Worm (Caenorhabditis elegans): ENCODE data around the gene nxf-1.

nxf-1 gene

ce11 chrV:14414032-14414431, 782 bp downstream of the nxf-1 start:
- TF ChIP-seq him-1 (tag; optimal IDR thresholded peaks at IDR 0.05) (no peak), dao-5 (tag; optimal IDR thresholded peaks at IDR 0.05) (no peak), W03F9.2 (tag; optimal IDR thresholded peaks at IDR 0.05) (no peak)

DNA sequence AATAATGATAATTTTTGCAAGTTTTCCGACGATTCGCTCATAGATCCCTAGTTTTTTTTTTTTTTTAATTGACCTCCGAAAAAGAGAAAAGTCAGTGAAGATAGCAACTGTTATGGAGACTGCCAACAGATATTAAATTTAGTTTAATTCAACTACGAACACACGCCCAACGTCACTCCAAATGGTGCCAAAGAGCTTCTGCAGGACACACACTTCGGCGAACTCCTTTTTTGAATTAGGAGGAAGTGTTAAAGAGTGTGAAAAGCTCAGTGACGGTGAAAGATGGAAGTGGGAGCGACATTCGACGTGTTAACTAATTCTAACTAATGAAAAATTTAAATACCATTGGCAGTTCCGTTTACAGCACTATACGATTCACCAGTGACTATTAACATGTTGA, 2.8 kb downstream of the nxf-1 start:
- TF ChIP-seq dao-5 (tag; optimal IDR thresholded peaks at IDR 0.05) = no peak
- TF ChIP-seq W03F9.2 (tag; optimal IDR thresholded peaks at IDR 0.05) = no peak
- TF ChIP-seq him-1 (tag; optimal IDR thresholded peaks at IDR 0.05) = no peak

DNA sequence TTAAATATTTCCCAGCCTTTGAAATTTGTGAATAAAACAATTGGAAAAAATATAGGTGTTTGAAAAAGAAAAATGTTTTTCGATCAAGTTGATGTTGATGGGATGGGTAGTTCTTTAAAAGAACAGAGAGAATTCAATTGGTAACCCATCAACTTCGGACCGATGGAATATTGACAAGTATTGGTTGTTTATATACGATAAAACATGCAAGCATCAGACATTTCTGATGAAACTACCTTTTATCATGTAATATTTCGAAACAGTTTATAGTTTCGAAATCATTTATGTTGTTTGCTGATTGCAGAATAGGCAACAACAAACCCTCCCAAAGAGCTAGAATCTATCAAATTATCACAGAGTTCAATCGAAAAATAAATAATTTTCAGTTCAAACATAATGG, 4.9 kb downstream of the nxf-1 start:
- TF ChIP-seq W03F9.2 (tag; optimal IDR thresholded peaks at IDR 0.05) (no peak), dao-5 (tag; optimal IDR thresholded peaks at IDR 0.05) (no peak), him-1 (tag; optimal IDR thresholded peaks at IDR 0.05) (no peak)

DNA sequence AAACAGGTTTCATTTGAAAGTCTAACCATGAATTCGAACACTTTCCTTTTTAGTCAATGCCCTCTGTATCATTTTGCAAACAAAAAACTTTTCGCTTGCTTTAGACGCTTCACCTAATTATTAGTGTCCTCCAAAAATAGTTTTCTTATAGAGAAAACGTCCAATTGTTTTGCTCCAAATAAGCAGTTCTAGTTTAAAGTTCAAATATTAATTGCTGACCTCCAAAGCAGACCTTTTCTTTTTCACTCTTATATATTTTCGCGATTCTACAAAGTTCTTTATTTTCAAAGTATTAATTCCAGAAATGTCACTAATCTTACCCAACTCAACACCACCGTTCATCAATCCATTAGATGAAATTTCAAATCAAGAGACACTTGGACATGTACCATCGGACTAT, 6.0 kb downstream of the nxf-1 start, which contains the start of gene gnrr-2:
TSS of gene gnrr-2 (plus strand) at position 301 of the 400 bp plus-strand sequence.
- TF ChIP-seq dao-5 (tag; optimal IDR thresholded peaks at IDR 0.05) (no peak), W03F9.2 (tag; optimal IDR thresholded peaks at IDR 0.05) (no peak), him-1 (tag; optimal IDR thresholded peaks at IDR 0.05) (no peak)

DNA sequence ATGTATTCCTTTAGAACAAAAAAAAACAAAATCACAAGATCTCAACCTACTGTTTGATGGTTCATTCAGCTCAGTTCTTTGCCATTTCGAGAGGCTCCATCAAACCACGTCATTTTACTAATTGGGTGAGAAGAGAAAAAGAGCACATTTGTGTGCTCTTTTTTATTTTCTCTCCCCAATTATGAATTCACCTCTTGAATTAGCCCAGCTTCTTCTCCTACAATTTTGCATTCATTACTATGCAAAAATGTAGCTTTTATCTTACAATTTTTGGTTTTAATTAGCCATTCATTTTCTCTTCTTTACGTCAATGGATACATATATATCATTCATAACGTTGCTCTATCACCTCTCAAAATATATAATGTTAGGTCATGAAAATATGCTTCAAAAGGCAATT, 9.2 kb downstream of the nxf-1 start:
- TF ChIP-seq him-1 (tag; optimal IDR thresholded peaks at IDR 0.05) = no peak
- no peak for TF ChIP-seq W03F9.2 (tag; optimal IDR thresholded peaks at IDR 0.05)
- no peak for TF ChIP-seq dao-5 (tag; optimal IDR thresholded peaks at IDR 0.05)

DNA sequence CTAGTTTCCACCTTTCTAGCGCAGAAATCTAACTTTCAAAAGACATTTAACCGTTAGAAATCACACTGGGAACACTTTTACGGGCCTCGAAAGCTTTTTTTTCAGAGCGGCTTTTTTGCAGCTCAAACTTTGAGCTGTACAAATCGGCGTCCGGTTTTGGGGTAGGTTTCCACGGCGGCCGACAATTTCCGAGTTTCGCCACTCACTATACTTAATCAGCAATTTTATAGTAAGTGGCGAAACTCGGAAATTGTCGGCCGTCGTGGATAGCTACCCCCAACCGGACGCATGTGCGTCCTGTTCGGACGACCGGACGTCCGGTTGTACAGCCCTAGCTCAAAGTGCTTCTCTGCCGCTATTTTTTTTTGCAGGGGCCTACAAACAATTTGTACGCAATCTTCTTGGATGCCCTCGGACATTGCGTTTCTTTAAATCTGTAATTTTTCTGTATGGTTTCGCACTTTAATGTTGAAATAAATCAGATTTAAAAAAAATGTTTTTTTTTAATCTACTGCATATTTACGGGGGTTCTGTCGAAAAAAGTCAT, 18.6 kb downstream of the nxf-1 start:
- TF ChIP-seq dao-5 (tag; optimal IDR thresholded peaks at IDR 0.05) (no peak), W03F9.2 (tag; optimal IDR thresholded peaks at IDR 0.05) (no peak), him-1 (tag; optimal IDR thresholded peaks at IDR 0.05) (no peak)

ce11 chrV:14394743-14395142, 20.1 kb downstream of the nxf-1 start, which contains the start of gene C15H11.13:
Gene C15H11.13, plus strand, starts transcription at chrV:14395043.
- TF ChIP-seq W03F9.2 (tag; optimal IDR thresholded peaks at IDR 0.05) (no peak), dao-5 (tag; optimal IDR thresholded peaks at IDR 0.05) (no peak), him-1 (tag; optimal IDR thresholded peaks at IDR 0.05) (no peak)

DNA sequence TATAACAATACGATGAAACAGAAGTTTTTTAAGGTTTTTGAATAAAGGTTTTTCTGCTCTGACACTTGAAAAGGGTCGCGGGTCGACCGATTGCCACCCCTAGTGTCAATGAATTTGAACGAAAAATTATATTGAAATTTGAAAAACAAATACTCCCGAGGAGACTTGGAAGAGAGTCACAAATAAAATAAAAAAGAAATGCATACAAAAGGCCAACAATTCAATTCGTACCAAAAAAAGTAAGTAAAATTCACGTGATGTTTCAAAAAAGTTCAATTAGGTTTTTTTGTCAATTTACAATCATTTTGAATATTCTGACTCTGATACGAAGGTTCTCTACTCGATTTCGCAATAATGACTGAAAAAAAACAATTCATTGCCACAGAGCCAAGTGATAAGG, 21.3 kb downstream of the nxf-1 start, which contains the start of gene C15H11.1:
TSS of gene C15H11.1 (plus strand) at position 301 of the 400 bp plus-strand sequence.
- no peak for TF ChIP-seq dao-5 (tag; optimal IDR thresholded peaks at IDR 0.05)
- no peak for TF ChIP-seq him-1 (tag; optimal IDR thresholded peaks at IDR 0.05)
- no peak for TF ChIP-seq W03F9.2 (tag; optimal IDR thresholded peaks at IDR 0.05)

ce11 chrV:14391830-14392229, 23.0 kb downstream of the nxf-1 start, which contains the start of gene C15H11.10:
Gene C15H11.10, plus strand, starts transcription at chrV:14392130.
- TF ChIP-seq dao-5 (tag; optimal IDR thresholded peaks at IDR 0.05) = no peak
- no peak for TF ChIP-seq him-1 (tag; optimal IDR thresholded peaks at IDR 0.05)
- no peak for TF ChIP-seq W03F9.2 (tag; optimal IDR thresholded peaks at IDR 0.05)

DNA sequence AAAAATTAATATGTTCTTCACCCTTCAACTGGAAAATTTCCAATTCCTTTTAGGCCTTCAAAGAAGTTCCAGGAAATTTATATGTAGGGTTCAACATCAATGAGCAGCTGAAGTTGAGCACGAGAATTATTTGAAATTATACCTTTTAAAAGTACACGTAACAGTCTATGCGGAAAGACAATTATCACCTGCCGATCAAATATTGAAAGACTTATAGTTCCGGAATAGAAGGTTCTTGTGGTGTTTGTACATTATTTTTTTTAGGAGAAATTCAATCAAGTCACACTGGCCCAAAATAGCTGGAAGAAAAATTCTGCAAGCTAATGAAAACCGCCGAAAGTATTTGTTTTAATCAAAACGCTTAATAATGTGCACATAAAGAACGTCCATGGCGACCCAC, 34.6 kb downstream of the nxf-1 start:
- no peak for TF ChIP-seq W03F9.2 (tag; optimal IDR thresholded peaks at IDR 0.05)
- no peak for TF ChIP-seq him-1 (tag; optimal IDR thresholded peaks at IDR 0.05)

DNA sequence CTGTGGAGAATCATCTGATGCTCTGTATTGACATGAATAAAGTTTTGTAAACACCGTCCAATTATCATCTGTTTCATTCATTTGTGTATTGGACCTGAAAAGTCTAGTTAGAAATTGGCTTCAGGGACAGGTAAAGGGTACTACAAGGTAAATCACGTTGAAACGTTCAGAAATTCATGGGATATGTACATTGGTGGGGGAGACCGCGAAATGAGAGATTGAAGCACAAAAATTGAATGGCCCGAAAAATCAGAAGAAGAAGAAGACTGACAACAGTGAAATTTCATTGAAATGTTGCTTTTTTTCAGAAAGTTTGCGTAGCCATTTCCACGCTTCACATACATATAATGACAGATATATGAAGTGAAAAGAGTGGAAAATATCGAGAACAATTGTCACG, 35.8 kb downstream of the nxf-1 start, which contains the start of gene npr-43:
TSS of gene npr-43 (minus strand) at position 101 of the 400 bp plus-strand sequence.
- TF ChIP-seq him-1 (tag; optimal IDR thresholded peaks at IDR 0.05) (no peak), W03F9.2 (tag; optimal IDR thresholded peaks at IDR 0.05) (no peak)

DNA sequence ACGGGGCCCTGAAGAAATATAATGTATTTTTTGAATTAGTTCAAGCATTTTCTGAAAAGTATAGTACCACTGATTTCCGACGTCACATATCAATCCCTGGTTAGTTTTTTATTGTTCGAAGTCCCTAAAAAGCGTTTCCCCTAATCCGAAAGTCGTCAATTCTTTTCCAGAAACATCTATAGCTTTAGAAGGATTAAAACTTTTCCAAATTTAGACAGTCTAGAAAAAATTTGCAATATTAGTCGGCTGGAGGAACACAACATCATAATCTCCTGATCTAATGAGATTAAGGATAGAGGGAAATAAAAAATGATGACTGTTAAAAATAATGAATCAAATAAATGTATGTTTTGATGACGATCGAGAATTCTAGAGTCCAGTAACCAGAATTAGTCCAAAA, 36.8 kb downstream of the nxf-1 start:
- TF ChIP-seq dao-5 (tag; optimal IDR thresholded peaks at IDR 0.05) = no peak
- TF ChIP-seq W03F9.2 (tag; optimal IDR thresholded peaks at IDR 0.05) = no peak
- no peak for TF ChIP-seq him-1 (tag; optimal IDR thresholded peaks at IDR 0.05)

ce11 chrV:14372774-14373173, 42.0 kb downstream of the nxf-1 start, which contains the start of gene unc-39:
Gene unc-39, plus strand, starts transcription at chrV:14373074.
- TF ChIP-seq him-1 (tag; optimal IDR thresholded peaks at IDR 0.05) (no peak), W03F9.2 (tag; optimal IDR thresholded peaks at IDR 0.05) (no peak), dao-5 (tag; optimal IDR thresholded peaks at IDR 0.05) (no peak)

ce11 chrV:14369412-14369811, 45.4 kb downstream of the nxf-1 start:
- TF ChIP-seq him-1 (tag; optimal IDR thresholded peaks at IDR 0.05) (no peak), dao-5 (tag; optimal IDR thresholded peaks at IDR 0.05) (no peak), W03F9.2 (tag; optimal IDR thresholded peaks at IDR 0.05) (no peak)

Data from whole organism, L4/young adult.